Worm (Caenorhabditis elegans) whole organism, L2 larva: ENCODE results near the gene C38D9.2.

ENCODE experiments used
- egl-27 ChIP-seq: sonication (generic microtip); optimal IDR thresholded peaks from 3 replicates; lab custom pipeline; 2017; ENCODE audit warnings: missing biosample characterization, missing genetic modification reagents, missing genetic modification characterization
- nhr-23 ChIP-seq: fragments of 150-350 bp; optimal IDR thresholded peaks from 2 replicates; lab custom pipeline; 2014; ENCODE audit warnings: missing biosample characterization, missing genetic modification reagents, missing genetic modification characterization

ce11 chrV:17566850-17567249, at the start of gene C38D9.2:
- no peak for TF ChIP-seq egl-27 (tag; lab: Kevin White, UChicago)
- no peak for TF ChIP-seq nhr-23 (tag; lab: Kevin White, UChicago)
